Worm (Caenorhabditis elegans): ENCODE data around the gene rei-1.

ce11 chrIII:4134059-4134458 lies 36.1 kb upstream of the rei-1 start:
- TF ChIP-seq med-1 (GFP tag; optimal IDR thresholded peaks at IDR 0.05; ENCODE audit: insufficient read depth) (no peak), klf-2 (GFP tag; conservative IDR thresholded peaks at IDR 0.05) (no peak), tab-1 (GFP tag; IDR thresholded peaks at IDR 0.05) (no peak), flt-1 (GFP tag; IDR thresholded peaks at IDR 0.05) (no peak)

All from whole organism, midembryonic.